Fruit fly (Drosophila melanogaster): ENCODE data around the gene CG13933.
A peak's percentile ranks its signal among the peaks of the same experiment; 100 is the strongest.

Gene CG13933

DNA sequence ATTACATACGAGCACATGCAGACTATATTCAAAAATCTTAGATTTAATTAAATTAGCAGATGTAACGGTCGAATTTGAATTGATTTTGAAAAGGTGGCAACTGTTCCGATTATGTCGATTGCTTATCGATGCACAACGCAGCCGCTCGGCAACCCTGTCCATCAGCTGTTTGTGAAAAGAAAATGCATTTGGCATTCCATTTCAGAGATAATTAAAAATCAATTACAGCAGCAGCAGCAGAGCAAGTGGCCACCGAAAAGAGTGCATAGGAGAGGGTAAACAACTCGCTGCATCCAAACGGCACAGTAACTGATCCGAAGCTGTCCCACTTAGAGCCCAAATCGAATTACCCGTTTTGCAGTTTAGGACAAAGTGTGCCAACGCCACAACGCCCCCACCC lies 23.7 kb upstream of the CG13933 start, which contains the start of gene Patj (continued):
- TF ChIP-seq CG13123 (GFP tag; optimal IDR thresholded peaks at IDR 0.05) (no peak), D19B (GFP tag; optimal IDR thresholded peaks at IDR 0.05) (no peak), CG7372 (GFP tag; IDR thresholded peaks at IDR 0.05) (no peak), zfh2 (GFP tag; optimal IDR thresholded peaks at IDR 0.05) (no peak), dati (GFP tag; IDR thresholded peaks at IDR 0.05) (no peak), jumu (GFP tag; optimal IDR thresholded peaks at IDR 0.05) (no peak), CG5245 (GFP tag; optimal IDR thresholded peaks at IDR 0.05) (no peak), gsb (GFP tag; IDR thresholded peaks at IDR 0.05) (no peak), Usf (GFP tag; optimal IDR thresholded peaks at IDR 0.05) (no peak), Hr3 (GFP tag; optimal IDR thresholded peaks at IDR 0.05) (no peak), CG9932 (GFP tag; IDR thresholded peaks at IDR 0.05) (no peak), mirr (GFP tag; optimal IDR thresholded peaks at IDR 0.05) (no peak), CG4854 (GFP tag; optimal IDR thresholded peaks at IDR 0.05) (no peak), CG7271 (tag; optimal IDR thresholded peaks at IDR 0.05) (no peak), CG10366 (GFP tag; IDR thresholded peaks at IDR 0.05) (no peak), cwo (GFP tag; optimal IDR thresholded peaks at IDR 0.05) (no peak), gt (GFP tag; IDR thresholded peaks at IDR 0.05) (no peak), CG17612 (GFP tag; IDR thresholded peaks at IDR 0.05) (no peak), CG10543 (GFP tag; optimal IDR thresholded peaks at IDR 0.05) (no peak), CG33213 (GFP tag; optimal IDR thresholded peaks at IDR 0.05) (no peak), CG10267 (tag; optimal IDR thresholded peaks at IDR 0.05) (peak; percentile 2), CG1603 (tag; optimal IDR thresholded peaks at IDR 0.05) (no peak), ab (GFP tag; optimal IDR thresholded peaks at IDR 0.05) (no peak), CG14667 (GFP tag; IDR thresholded peaks at IDR 0.05) (no peak), ATbp (GFP tag; optimal IDR thresholded peaks at IDR 0.05) (no peak), CG10209 (GFP tag; optimal IDR thresholded peaks at IDR 0.05) (no peak), CG32532 (GFP tag; IDR thresholded peaks at IDR 0.05) (no peak), CG3838 (GFP tag; optimal IDR thresholded peaks at IDR 0.05) (no peak), CG3847 (GFP tag; IDR thresholded peaks at IDR 0.05) (peak; percentile 66), CG9876 (GFP tag; optimal IDR thresholded peaks at IDR 0.05) (no peak), pzg (GFP tag; optimal IDR thresholded peaks at IDR 0.05) (peak; percentile 83), Nf-YC (tag; optimal IDR thresholded peaks at IDR 0.05) (no peak), pho (GFP tag; optimal IDR thresholded peaks at IDR 0.05) (no peak), klu (GFP tag; IDR thresholded peaks at IDR 0.05) (no peak), CG14441 (GFP tag; IDR thresholded peaks at IDR 0.05) (no peak), chm (GFP tag; IDR thresholded peaks at IDR 0.05) (no peak), CG7357 (GFP tag; IDR thresholded peaks at IDR 0.05) (no peak), CG33557 (GFP tag; optimal IDR thresholded peaks at IDR 0.05) (no peak), sna (GFP tag; IDR thresholded peaks at IDR 0.05; ENCODE audit: partially characterized antibody) (peak; percentile 50; the same call in 1 of the 2 replicates), CG9437 (GFP tag; optimal IDR thresholded peaks at IDR 0.05) (no peak), nmo (GFP tag; optimal IDR thresholded peaks at IDR 0.05) (peak; percentile 13), CG6272 (GFP tag; IDR thresholded peaks at IDR 0.05) (no peak), emc (GFP tag; optimal IDR thresholded peaks at IDR 0.05) (no peak), CG9727 (GFP tag; optimal IDR thresholded peaks at IDR 0.05) (no peak), CG34422 (GFP tag; IDR thresholded peaks at IDR 0.05) (no peak), wek (GFP tag; optimal IDR thresholded peaks at IDR 0.05) (no peak), pfk (GFP tag; optimal IDR thresholded peaks at IDR 0.05) (no peak), ci (GFP tag; IDR thresholded peaks at IDR 0.05) (0 out of 3 replicates have a peak, but pooled peaks have one; percentile 32), CG15514 (GFP tag; optimal IDR thresholded peaks at IDR 0.05) (peak; percentile 85), chn (GFP tag; optimal IDR thresholded peaks at IDR 0.05) (no peak), Myb (GFP tag; optimal IDR thresholded peaks at IDR 0.05) (peak; percentile 99), CG12236 (GFP tag; optimal IDR thresholded peaks at IDR 0.05) (no peak), Chrac-16 (GFP tag; optimal IDR thresholded peaks at IDR 0.05) (no peak)
